Worm (Caenorhabditis elegans): ENCODE data around the gene C14B1.12.

C14B1.12 gene

DNA sequence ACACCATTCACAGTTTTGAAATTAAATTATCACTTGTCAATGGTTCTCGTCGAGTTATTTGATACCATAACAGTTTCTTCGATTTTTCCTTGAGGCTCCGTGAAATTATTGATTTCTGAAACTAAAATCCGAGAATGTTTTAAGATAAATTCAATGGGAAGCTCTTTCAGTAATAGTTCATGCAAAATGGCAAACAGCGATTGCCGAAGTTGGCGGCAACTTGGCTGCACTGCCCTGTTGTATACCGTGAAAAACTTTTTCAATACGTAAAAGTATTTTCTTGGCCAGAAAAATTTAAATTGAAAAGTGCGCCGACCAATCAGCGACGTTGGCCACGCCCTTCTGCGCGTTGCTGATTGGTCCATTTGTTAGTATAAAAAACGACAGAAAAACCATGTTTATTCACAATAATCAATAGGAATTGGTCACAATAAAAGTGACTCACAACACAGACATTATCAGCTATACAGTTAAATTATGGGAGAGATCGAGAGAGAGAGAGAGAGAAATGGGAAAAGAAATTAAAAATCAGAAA is 41.8 kb downstream of the C14B1.12 start:
- no peak for TF ChIP-seq unc-62 (GFP tag; optimal IDR thresholded peaks at IDR 0.05)

ce11 chrIII:3681351-3681938 is 43.3 kb downstream of the C14B1.12 start:
- no peak for TF ChIP-seq unc-62 (GFP tag; optimal IDR thresholded peaks at IDR 0.05)

- no peak for TF ChIP-seq unc-62 (GFP tag; optimal IDR thresholded peaks at IDR 0.05)
These were observed 45.7 kb downstream of the C14B1.12 start for ce11 chrIII:3679083-3679482.

ce11 chrIII:3677378-3677777 is 47.4 kb downstream of the C14B1.12 start:
- TF ChIP-seq unc-62 (GFP tag; optimal IDR thresholded peaks at IDR 0.05): no peak

DNA sequence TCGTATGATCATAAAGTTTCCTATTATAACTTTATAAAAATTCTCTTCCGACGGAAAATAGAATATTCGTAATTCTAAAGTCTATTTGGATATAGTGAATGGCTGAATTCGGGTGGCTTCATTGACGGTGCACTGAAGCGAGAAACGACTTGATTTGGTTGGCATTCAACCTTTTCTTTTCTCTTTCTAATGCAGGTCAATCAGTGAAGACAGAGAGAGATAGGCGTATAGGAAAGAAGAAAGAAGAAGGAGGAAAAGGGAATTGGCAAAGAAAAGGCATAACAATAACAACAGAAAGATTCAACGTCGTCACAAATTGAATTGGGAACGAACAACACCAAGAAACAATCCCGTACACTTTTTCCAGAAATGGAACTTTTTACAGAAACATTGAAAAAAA is 49.3 kb downstream of the C14B1.12 start:
- no peak for TF ChIP-seq unc-62 (GFP tag; optimal IDR thresholded peaks at IDR 0.05)

Measured in whole organism, dauer.